Worm (Caenorhabditis elegans) whole organism, early embryonic: ENCODE results near the gene C27F2.7.

Source experiments
- B0310.2 ChIP-seq: sonication (generic microtip); optimal IDR thresholded peaks from 2 replicates; lab custom pipeline; 2016; ENCODE audit warnings: mild to moderate bottlenecking, missing genetic modification characterization, missing compliant biosample characterization
- aly-1 ChIP-seq: sonication (generic microtip); optimal IDR thresholded peaks from 2 replicates; lab custom pipeline; 2016; ENCODE audit warnings: missing genetic modification characterization, missing compliant biosample characterization
- ets-7 ChIP-seq: sonication (generic microtip); optimal IDR thresholded peaks from 2 replicates; lab custom pipeline; 2016; ENCODE audit warnings: missing genotype, missing genetic modification characterization, missing compliant biosample characterization
- hmbx-1 ChIP-seq: sonication (generic microtip); optimal IDR thresholded peaks from 2 replicates; lab custom pipeline; 2016; ENCODE audit warnings: mild to moderate bottlenecking, missing genetic modification characterization, missing compliant biosample characterization
- scrt-1 ChIP-seq: fragments of 200-800 bp; sonication (Bioruptor generic); IDR thresholded peaks from 2 replicates; pipeline ENCODE4 v1.3.6; 2022; ENCODE audit warnings: missing genetic modification characterization, missing compliant biosample characterization
- tbx-11 ChIP-seq: fragments of 200-800 bp; sonication (Bioruptor generic); IDR thresholded peaks from 2 replicates; pipeline ENCODE4 v1.3.6; 2022; ENCODE audit warnings: missing genetic modification characterization, missing compliant biosample characterization
- tbx-37 ChIP-seq: fragments of 200-800 bp; sonication (Bioruptor generic); conservative IDR thresholded peaks from 2 replicates; pipeline ENCODE4 v1.3.6; 2022; ENCODE audit warnings: missing genetic modification reagents, missing genetic modification characterization, missing compliant biosample characterization

C27F2.7 gene

ce11 chrIII:4934896-4935628 lies 49.2 kb downstream of the C27F2.7 start, which contains the start of gene mrps-18C:
TSS of gene mrps-18C (plus strand) at chrIII:4935578.
- TF ChIP-seq tbx-37 (GFP tag; lab: Robert Waterston, UW) = no peak
- no peak for TF ChIP-seq hmbx-1 (tag; lab: Kevin White, UChicago)
- no peak for TF ChIP-seq tbx-11 (GFP tag; lab: Robert Waterston, UW)
- no peak for TF ChIP-seq scrt-1 (GFP tag; lab: Robert Waterston, UW)
- TF ChIP-seq B0310.2 = no peak

ce11 chrIII:4932203-4932699 lies 52.0 kb downstream of the C27F2.7 start, which contains the start of the genes C26E6.12 and eri-9:
TSS of gene C26E6.12 (minus strand) at chrIII:4932253.
TSS of gene eri-9 (plus strand) at chrIII:4932450.
- TF ChIP-seq ets-7 (tag; lab: Kevin White, UChicago) (no peak), hmbx-1 (tag; lab: Kevin White, UChicago) (no peak), aly-1 (tag; lab: Kevin White, UChicago) (no peak)
